3 fruit fly cellular contexts compared by ENCODE assay signal in genomic region chrX:8861267-8861666, dm6.
TF ChIP-seq lines count a peak whose summit lies in the region.

No protein-coding gene starts in this region.

TF ChIP-seq in whole organism, embryonic, 481 proteins besides CTCF, POLR2A, EP300 and RAD21 (continued from another document and continues in another):
- TF ChIP-seq gcm2 (GFP tag; optimal IDR thresholded peaks at IDR 0.05; lab: Kevin White, UChicago) (no peak), ken (GFP tag; IDR thresholded peaks at IDR 0.05; lab: Robert Waterston, UW) (no peak; the same call in 2 of the 3 replicates), ems (GFP tag; optimal IDR thresholded peaks at IDR 0.05; lab: Kevin White, UChicago) (no peak), HmgZ (tag; optimal IDR thresholded peaks at IDR 0.05; lab: Kevin White, UChicago) (no peak), Antp (GFP tag; optimal IDR thresholded peaks at IDR 0.05; lab: Kevin White, UChicago) (no peak), CG13424 (tag; optimal IDR thresholded peaks at IDR 0.05; lab: Kevin White, UChicago) (peak; percentile 53), cad (GFP tag; optimal IDR thresholded peaks at IDR 0.05; lab: Kevin White, UChicago) (no peak), nerfin-1 (tag; optimal IDR thresholded peaks at IDR 0.05; lab: Kevin White, UChicago) (peak; percentile 32), CG4617 (GFP tag; optimal IDR thresholded peaks at IDR 0.05; lab: Kevin White, UChicago; ENCODE audit: borderline replicate concordance) (no peak), slou (GFP tag; optimal IDR thresholded peaks at IDR 0.05; lab: Kevin White, UChicago) (no peak), CG17385 (GFP tag; optimal IDR thresholded peaks at IDR 0.05; lab: Kevin White, UChicago) (peak; percentile 28), CG12659 (GFP tag; optimal IDR thresholded peaks at IDR 0.05; lab: Kevin White, UChicago) (peak; percentile 11), gsb (GFP tag; IDR thresholded peaks at IDR 0.05; lab: Robert Waterston, UW) (no peak), dimm (GFP tag; IDR thresholded peaks at IDR 0.05; lab: Robert Waterston, UW) (no peak), hb (GFP tag; IDR thresholded peaks at IDR 0.05; lab: Robert Waterston, UW; ENCODE audit: partially characterized antibody) (no peak), CG10959 (GFP tag; IDR thresholded peaks at IDR 0.05; lab: Robert Waterston, UW) (no peak), mld (GFP tag; IDR thresholded peaks at IDR 0.05; lab: Robert Waterston, UW; ENCODE audit: partially characterized antibody) (no peak), CG7357 (GFP tag; IDR thresholded peaks at IDR 0.05; lab: Robert Waterston, UW) (no peak), CkIIα-i1 (GFP tag; IDR thresholded peaks at IDR 0.05; lab: Robert Waterston, UW) (no peak), Eip74EF (GFP tag; optimal IDR thresholded peaks at IDR 0.05; lab: Kevin White, UChicago) (peak in 1 of 2 experiments; percentile 19), bigmax (GFP tag; optimal IDR thresholded peaks at IDR 0.05; lab: Kevin White, UChicago) (no peak), CG7839 (tag; optimal IDR thresholded peaks at IDR 0.05; lab: Kevin White, UChicago) (peak; percentile 46), Spps (tag; optimal IDR thresholded peaks at IDR 0.05; lab: Kevin White, UChicago) (no peak), NC2β (GFP tag; optimal IDR thresholded peaks at IDR 0.05; lab: Kevin White, UChicago) (no peak), Mes4 (GFP tag; optimal IDR thresholded peaks at IDR 0.05; lab: Kevin White, UChicago) (no peak), CG32767 (GFP tag; IDR thresholded peaks at IDR 0.05; lab: Robert Waterston, UW) (no peak), unpg (GFP tag; optimal IDR thresholded peaks at IDR 0.05; lab: Kevin White, UChicago) (peak; percentile 58), CG15479 (GFP tag; optimal IDR thresholded peaks at IDR 0.05; lab: Kevin White, UChicago) (no peak), tio (GFP tag; optimal IDR thresholded peaks at IDR 0.05; lab: Kevin White, UChicago) (no peak), C15 (GFP tag; IDR thresholded peaks at IDR 0.05; lab: Robert Waterston, UW) (no peak), phol (tag; optimal IDR thresholded peaks at IDR 0.05; lab: Kevin White, UChicago) (peak; percentile 65), CG15011 (GFP tag; optimal IDR thresholded peaks at IDR 0.05; lab: Kevin White, UChicago) (no peak), Awh (GFP tag; IDR thresholded peaks at IDR 0.05; lab: Robert Waterston, UW) (no peak), al (GFP tag; IDR thresholded peaks at IDR 0.05; lab: Robert Waterston, UW) (no peak), Fer3 (tag; optimal IDR thresholded peaks at IDR 0.05; lab: Kevin White, UChicago) (peak; percentile 11), Dek (tag; optimal IDR thresholded peaks at IDR 0.05; lab: Kevin White, UChicago) (no peak), MTF-1 (GFP tag; optimal IDR thresholded peaks at IDR 0.05; lab: Kevin White, UChicago; ENCODE audit: borderline replicate concordance) (no peak), CG2712 (tag; optimal IDR thresholded peaks at IDR 0.05; lab: Kevin White, UChicago) (peak; percentile 38), Hey (tag; optimal IDR thresholded peaks at IDR 0.05; lab: Kevin White, UChicago) (no peak), bsh (GFP tag; optimal IDR thresholded peaks at IDR 0.05; lab: Kevin White, UChicago) (peak; percentile 53 to 60), CG10274 (GFP tag; optimal IDR thresholded peaks at IDR 0.05; lab: Kevin White, UChicago) (no peak), CG2129 (GFP tag; IDR thresholded peaks at IDR 0.05; lab: Robert Waterston, UW; ENCODE audit: partially characterized antibody) (no peak), Aef1 (GFP tag; IDR thresholded peaks at IDR 0.05; lab: Robert Waterston, UW) (no peak), CG8944 (GFP tag; optimal IDR thresholded peaks at IDR 0.05; lab: Kevin White, UChicago) (no peak), CG3726 (GFP tag; IDR thresholded peaks at IDR 0.05; lab: Robert Waterston, UW) (0 out of 3 replicates have a peak, but pooled peaks have one; percentile 9)

TF ChIP-seq in whole organism, prepupa, 60 proteins besides CTCF, POLR2A, EP300 and RAD21 (continued from another document):
- peak; percentile 91 for TF ChIP-seq OdsH (GFP tag; optimal IDR thresholded peaks at IDR 0.05; lab: Kevin White, UChicago)
- peak; percentile 89 for TF ChIP-seq CG8632 (GFP tag; optimal IDR thresholded peaks at IDR 0.05; lab: Kevin White, UChicago)
- peak; percentile 94 for TF ChIP-seq CG32006 (GFP tag; optimal IDR thresholded peaks at IDR 0.05; lab: Kevin White, UChicago)
- TF ChIP-seq Sox14 (GFP tag; optimal IDR thresholded peaks at IDR 0.05; lab: Kevin White, UChicago): peak; percentile 83
- TF ChIP-seq Hr39 (GFP tag; optimal IDR thresholded peaks at IDR 0.05; lab: Kevin White, UChicago): peak; percentile 87
- peak; percentile 80 for TF ChIP-seq Ets21C (GFP tag; optimal IDR thresholded peaks at IDR 0.05; lab: Kevin White, UChicago)
- TF ChIP-seq ss (GFP tag; optimal IDR thresholded peaks at IDR 0.05; lab: Kevin White, UChicago): peak; percentile 57 to 79
- peak; percentile 69 for TF ChIP-seq CG6854 (GFP tag; optimal IDR thresholded peaks at IDR 0.05; lab: Kevin White, UChicago)
- TF ChIP-seq Lpt (GFP tag; optimal IDR thresholded peaks at IDR 0.05; lab: Kevin White, UChicago): peak; percentile 90
- peak; percentile 93 for TF ChIP-seq CG8119 (GFP tag; IDR thresholded peaks at IDR 0.05; lab: Robert Waterston, UW)
- peak; percentile 92 for TF ChIP-seq Hr4 (GFP tag; optimal IDR thresholded peaks at IDR 0.05; lab: Kevin White, UChicago)
- peak; percentile 87 for TF ChIP-seq Smox (GFP tag; optimal IDR thresholded peaks at IDR 0.05; lab: Kevin White, UChicago)
- peak; percentile 65 for TF ChIP-seq CG3032 (tag; optimal IDR thresholded peaks at IDR 0.05; lab: Kevin White, UChicago)
- peak; percentile 92 for TF ChIP-seq CG34406 (GFP tag; optimal IDR thresholded peaks at IDR 0.05; lab: Kevin White, UChicago)
- TF ChIP-seq esn (GFP tag; optimal IDR thresholded peaks at IDR 0.05; lab: Kevin White, UChicago): peak; percentile 91
- TF ChIP-seq lz (GFP tag; optimal IDR thresholded peaks at IDR 0.05; lab: Kevin White, UChicago): peak; percentile 89
- TF ChIP-seq svp (GFP tag; lab: Kevin White, UChicago): peak; percentile 95
- peak; percentile 76 for TF ChIP-seq Blimp-1 (GFP tag; optimal IDR thresholded peaks at IDR 0.05; lab: Kevin White, UChicago)
- TF ChIP-seq Hr38 (GFP tag; optimal IDR thresholded peaks at IDR 0.05; lab: Kevin White, UChicago): peak; percentile 59
- peak; percentile 79 for TF ChIP-seq CG10669 (GFP tag; optimal IDR thresholded peaks at IDR 0.05; lab: Kevin White, UChicago)
- peak; percentile 85 for TF ChIP-seq Sox15 (GFP tag; optimal IDR thresholded peaks at IDR 0.05; lab: Kevin White, UChicago)
- peak; percentile 91 for TF ChIP-seq acj6 (GFP tag; optimal IDR thresholded peaks at IDR 0.05; lab: Kevin White, UChicago)
- TF ChIP-seq CG6276 (GFP tag; optimal IDR thresholded peaks at IDR 0.05; lab: Kevin White, UChicago): peak; percentile 92
- peak; percentile 65 for TF ChIP-seq spab (GFP tag; optimal IDR thresholded peaks at IDR 0.05; lab: Kevin White, UChicago)
- peak; percentile 95 for TF ChIP-seq CG6163 (GFP tag; IDR thresholded peaks at IDR 0.05; lab: Robert Waterston, UW)
- peak; percentile 89 for TF ChIP-seq net (GFP tag; optimal IDR thresholded peaks at IDR 0.05; lab: Kevin White, UChicago)
- TF ChIP-seq dsx (GFP tag; optimal IDR thresholded peaks at IDR 0.05; lab: Kevin White, UChicago; ENCODE audit: poor library complexity, severe bottlenecking): peak; percentile 47
- peak; percentile 84 for TF ChIP-seq cyc (GFP tag; optimal IDR thresholded peaks at IDR 0.05; lab: Kevin White, UChicago)
- TF ChIP-seq CG4318 (GFP tag; optimal IDR thresholded peaks at IDR 0.05; lab: Kevin White, UChicago): peak; percentile 87
- TF ChIP-seq fd85E (GFP tag; optimal IDR thresholded peaks at IDR 0.05; lab: Kevin White, UChicago): peak; percentile 45
- TF ChIP-seq CG11902 (GFP tag; optimal IDR thresholded peaks at IDR 0.05; lab: Kevin White, UChicago): peak; percentile 87
- peak; percentile 90 for TF ChIP-seq Eip75B (GFP tag; optimal IDR thresholded peaks at IDR 0.05; lab: Kevin White, UChicago)
- TF ChIP-seq vri (GFP tag; optimal IDR thresholded peaks at IDR 0.05; lab: Kevin White, UChicago): peak; percentile 72
- TF ChIP-seq CG1621 (tag; optimal IDR thresholded peaks at IDR 0.05; lab: Kevin White, UChicago): peak; percentile 64
- TF ChIP-seq Eip78C (GFP tag; lab: Kevin White, UChicago): peak; percentile 98
- peak; percentile 92 for TF ChIP-seq pdm3 (GFP tag; optimal IDR thresholded peaks at IDR 0.05; lab: Kevin White, UChicago)
- peak; percentile 93 for TF ChIP-seq eg (GFP tag; IDR thresholded peaks at IDR 0.05; lab: Robert Waterston, UW)
TF ChIP-seq in whole organism, prepupa: peak in this region for 59.

TF ChIP-seq in whole organism, wandering third instar larva, 38 proteins besides CTCF, POLR2A, EP300 and RAD21 (continued from another document):
- TF ChIP-seq sage (GFP tag; optimal IDR thresholded peaks at IDR 0.05; lab: Kevin White, UChicago) (peak; percentile 72), brk (GFP tag; optimal IDR thresholded peaks at IDR 0.05; lab: Kevin White, UChicago) (peak; percentile 63), h (GFP tag; optimal IDR thresholded peaks at IDR 0.05; lab: Kevin White, UChicago) (peak; percentile 90), Dif (GFP tag; optimal IDR thresholded peaks at IDR 0.05; lab: Kevin White, UChicago; ENCODE audit: partially characterized antibody) (no peak), lola (GFP tag; optimal IDR thresholded peaks at IDR 0.05; lab: Kevin White, UChicago) (no peak), rgr (GFP tag; optimal IDR thresholded peaks at IDR 0.05; lab: Kevin White, UChicago) (peak; percentile 90), Dfd (GFP tag; optimal IDR thresholded peaks at IDR 0.05; lab: Kevin White, UChicago) (no peak)
